Fruit fly (Drosophila melanogaster) whole organism, pupa: Measurements from ENCODE around the gene mbo.

Source experiments
- CG12605 ChIP-seq: fragments of 200-800 bp; sonication (Bioruptor generic); IDR thresholded peaks from 2 replicates; pipeline ENCODE4 v1.3.6; 2022; ENCODE audit warnings: missing biosample characterization, missing genetic modification characterization
- CG14655 ChIP-seq: fragments of 200-800 bp; sonication (Bioruptor generic); optimal IDR thresholded peaks from 3 replicates; lab custom pipeline; 2017; ENCODE audit warnings: mild to moderate bottlenecking, missing biosample characterization, missing genetic modification reagents, missing genetic modification characterization
- CG34367 ChIP-seq: fragments of 200-800 bp; sonication (Bioruptor generic); optimal IDR thresholded peaks from 2 replicates; lab custom pipeline; 2018; ENCODE audit warnings: missing biosample characterization, mild to moderate bottlenecking, missing genetic modification characterization
- CG4496 ChIP-seq: fragments of 200-800 bp; sonication (Bioruptor generic); IDR thresholded peaks from 3 replicates; pipeline ENCODE4 v1.3.6; 2022; ENCODE audit warnings: missing biosample characterization, missing genetic modification characterization
- CG8301 ChIP-seq: fragments of 200-800 bp; sonication (Bioruptor generic); optimal IDR thresholded peaks from 2 replicates; lab custom pipeline; 2018; ENCODE audit warnings: missing biosample characterization, mild to moderate bottlenecking, missing genetic modification characterization
- CG9948 ChIP-seq: fragments of 200-800 bp; sonication (Bioruptor generic); optimal IDR thresholded peaks from 2 replicates; lab custom pipeline; 2018; ENCODE audit warnings: missing biosample characterization, mild to moderate bottlenecking, missing genetic modification characterization, moderate library complexity
- D1 ChIP-seq: fragments of 200-800 bp; sonication (Bioruptor generic); optimal IDR thresholded peaks from 2 replicates; lab custom pipeline; 2018; ENCODE audit warnings: missing biosample characterization, mild to moderate bottlenecking, missing genetic modification characterization, moderate library complexity
- Ets98B ChIP-seq: fragments of 200-800 bp; sonication (Bioruptor generic); IDR thresholded peaks from 2 replicates; pipeline ENCODE4 v1.3.6; 2022; ENCODE audit warnings: missing biosample characterization, missing genetic modification characterization
- Pif1A ChIP-seq: fragments of 200-800 bp; sonication (Bioruptor generic); optimal IDR thresholded peaks from 3 replicates; lab custom pipeline; 2016; ENCODE audit warnings: missing biosample characterization, missing genetic modification characterization
- Snoo ChIP-seq: fragments of 200-800 bp; sonication (Bioruptor generic); optimal IDR thresholded peaks from 3 replicates; lab custom pipeline; 2017; ENCODE audit warnings: missing biosample characterization, mild to moderate bottlenecking, missing genetic modification characterization, inconsistent platforms
- fd96Ca ChIP-seq: fragments of 200-800 bp; sonication (Bioruptor generic); IDR thresholded peaks from 3 replicates; pipeline ENCODE4 v1.3.6; 2022; ENCODE audit warnings: missing biosample characterization, missing genetic modification characterization
- gl ChIP-seq: fragments of 200-800 bp; sonication (Bioruptor generic); optimal IDR thresholded peaks from 2 replicates; lab custom pipeline; 2018; ENCODE audit warnings: missing biosample characterization, mild to moderate bottlenecking, missing genetic modification characterization
- rn ChIP-seq: fragments of 200-800 bp; sonication (Bioruptor generic); IDR thresholded peaks from 2 replicates; pipeline ENCODE4 v1.3.6; 2022; ENCODE audit warnings: missing biosample characterization, missing genetic modification characterization

- TF ChIP-seq CG12605 (no peak), CG8301 (tag; lab: Kevin White, UChicago) (no peak), D1 (tag; lab: Kevin White, UChicago) (no peak), CG34367 (tag; lab: Kevin White, UChicago) (no peak), gl (tag; lab: Kevin White, UChicago) (no peak), CG14655 (GFP tag; lab: Kevin White, UChicago) (no peak), Ets98B (GFP tag; lab: Robert Waterston, UW) (no peak), rn (GFP tag; lab: Robert Waterston, UW) (no peak), fd96Ca (GFP tag; lab: Robert Waterston, UW) (no peak), CG9948 (tag; lab: Kevin White, UChicago) (no peak), Pif1A (GFP tag; lab: Kevin White, UChicago) (no peak), CG4496 (GFP tag; lab: Robert Waterston, UW) (no peak), Snoo (tag; lab: Kevin White, UChicago) (no peak)
Observed at dm6 chr3R:12633059-12633458, 45.8 kb downstream of the mbo start, which contains the start of gene CG18530.
